Fruit fly (Drosophila melanogaster) whole organism, prepupa: ENCODE measurements around the gene Srx.
A peak's percentile ranks its signal among the peaks of the same experiment; 100 is the strongest.

Source experiments
- Blimp-1 ChIP-seq: fragments of 200-800 bp; sonication (Bioruptor generic); optimal IDR thresholded peaks from 3 replicates; lab custom pipeline; 2017; ENCODE audit warnings: missing biosample characterization, missing genetic modification characterization, mild to moderate bottlenecking, moderate library complexity, missing genetic modification reagents
- CG10631 ChIP-seq: fragments of 200-800 bp; sonication (Bioruptor generic); optimal IDR thresholded peaks from 2 replicates; lab custom pipeline; 2016; ENCODE audit warnings: missing biosample characterization, missing genetic modification characterization
- CG10669 ChIP-seq: fragments of 200-800 bp; sonication (Bioruptor generic); optimal IDR thresholded peaks from 3 replicates; lab custom pipeline; 2018; ENCODE audit warnings: missing biosample characterization, mild to moderate bottlenecking, missing genetic modification characterization, moderate library complexity
- CG11762 ChIP-seq: fragments of 200-800 bp; sonication (Bioruptor generic); optimal IDR thresholded peaks from 3 replicates; lab custom pipeline; 2016; ENCODE audit warnings: missing biosample characterization, missing genetic modification characterization; ENCODE audit not compliant: insufficient read depth
- CG11902 ChIP-seq: fragments of 200-800 bp; sonication (Bioruptor generic); optimal IDR thresholded peaks from 3 replicates; lab custom pipeline; 2016; ENCODE audit warnings: missing biosample characterization, missing genetic modification characterization
- CG1621 ChIP-seq: fragments of 200-800 bp; sonication (Bioruptor generic); optimal IDR thresholded peaks from 3 replicates; lab custom pipeline; 2018; ENCODE audit warnings: missing biosample characterization, mild to moderate bottlenecking, missing genetic modification characterization
- CG16779 ChIP-seq: fragments of 200-800 bp; sonication (Bioruptor generic); optimal IDR thresholded peaks from 3 replicates; lab custom pipeline; 2017; ENCODE audit warnings: missing biosample characterization, mild to moderate bottlenecking, missing genetic modification characterization
- CG3032 ChIP-seq: fragments of 200-800 bp; optimal IDR thresholded peaks from 2 replicates; lab custom pipeline; 2019; ENCODE audit warnings: missing biosample characterization, mild to moderate bottlenecking, missing genetic modification characterization, moderate library complexity
- CG32006 ChIP-seq: fragments of 200-800 bp; sonication (Bioruptor generic); optimal IDR thresholded peaks from 3 replicates; lab custom pipeline; 2017; ENCODE audit warnings: missing biosample characterization, mild to moderate bottlenecking, missing genetic modification characterization
- CG34406 ChIP-seq: fragments of 200-800 bp; sonication (Bioruptor generic); optimal IDR thresholded peaks from 3 replicates; lab custom pipeline; 2016; ENCODE audit warnings: missing biosample characterization, missing genetic modification characterization
- CG3919 ChIP-seq: fragments of 200-800 bp; sonication (Bioruptor generic); optimal IDR thresholded peaks from 3 replicates; lab custom pipeline; 2016; ENCODE audit warnings: missing biosample characterization, missing genetic modification characterization
- CG4318 ChIP-seq: fragments of 200-800 bp; sonication (Bioruptor generic); optimal IDR thresholded peaks from 3 replicates; lab custom pipeline; 2017; ENCODE audit warnings: missing biosample characterization, mild to moderate bottlenecking, missing genetic modification characterization
- CG6163 ChIP-seq: fragments of 200-800 bp; sonication (Bioruptor generic); IDR thresholded peaks from 3 replicates; pipeline ENCODE4 v1.3.6; 2022; ENCODE audit warnings: missing biosample characterization, missing genetic modification characterization
- CG6276 ChIP-seq: fragments of 200-800 bp; sonication (Bioruptor generic); optimal IDR thresholded peaks from 2 replicates; lab custom pipeline; 2017; ENCODE audit warnings: missing biosample characterization, mild to moderate bottlenecking, missing genetic modification characterization
- CG6792 ChIP-seq: fragments of 200-800 bp; sonication (Bioruptor generic); optimal IDR thresholded peaks from 3 replicates; lab custom pipeline; 2016; ENCODE audit warnings: missing biosample characterization, missing genetic modification characterization
- CG6808 ChIP-seq: fragments of 200-800 bp; sonication (Bioruptor generic); optimal IDR thresholded peaks from 3 replicates; lab custom pipeline; 2017; ENCODE audit warnings: missing biosample characterization, missing genetic modification characterization, mild to moderate bottlenecking, moderate library complexity, missing genetic modification reagents
- CG6854 ChIP-seq: fragments of 200-800 bp; sonication (Bioruptor generic); optimal IDR thresholded peaks from 2 replicates; lab custom pipeline; 2017; ENCODE audit warnings: missing biosample characterization, mild to moderate bottlenecking, missing genetic modification characterization
- CG8119 ChIP-seq: fragments of 200-800 bp; sonication (Bioruptor generic); IDR thresholded peaks from 3 replicates; pipeline ENCODE4 v1.3.6; 2022; ENCODE audit warnings: missing biosample characterization, missing genetic modification characterization
- CG8319 ChIP-seq: fragments of 200-800 bp; sonication (Bioruptor generic); optimal IDR thresholded peaks from 3 replicates; lab custom pipeline; 2016; ENCODE audit warnings: missing biosample characterization, missing genetic modification characterization
- CG8632 ChIP-seq: fragments of 200-800 bp; sonication (Bioruptor generic); optimal IDR thresholded peaks from 3 replicates; lab custom pipeline; 2016; ENCODE audit warnings: missing biosample characterization, missing genetic modification characterization
- CG9139 ChIP-seq: fragments of 200-800 bp; sonication (Bioruptor generic); optimal IDR thresholded peaks from 3 replicates; lab custom pipeline; 2017; ENCODE audit warnings: missing biosample characterization, mild to moderate bottlenecking, missing genetic modification characterization
- Eip75B ChIP-seq: fragments of 200-800 bp; sonication (Bioruptor generic); optimal IDR thresholded peaks from 3 replicates; lab custom pipeline; 2016; ENCODE audit warnings: missing biosample characterization, missing genetic modification characterization
- Eip78C ChIP-seq: fragments of 200-800 bp; sonication (Bioruptor generic); peaks from one replicate; lab custom pipeline; 2016; ENCODE audit warnings: missing biosample characterization, missing genetic modification characterization
- Eip93F ChIP-seq: fragments of 200-800 bp; sonication (Bioruptor generic); optimal IDR thresholded peaks from 2 replicates; lab custom pipeline; 2016; ENCODE audit warnings: missing biosample characterization, mild to moderate bottlenecking, missing genetic modification characterization
- Ets21C ChIP-seq: fragments of 200-800 bp; sonication (Bioruptor generic); optimal IDR thresholded peaks from 3 replicates; lab custom pipeline; 2016; ENCODE audit warnings: missing biosample characterization, missing genetic modification characterization
- Ets96B ChIP-seq: fragments of 200-800 bp; optimal IDR thresholded peaks from 2 replicates; lab custom pipeline; 2019; ENCODE audit warnings: missing biosample characterization, mild to moderate bottlenecking, missing genetic modification characterization, moderate library complexity
- Gug ChIP-seq: fragments of 200-800 bp; sonication (Bioruptor generic); IDR thresholded peaks from 2 replicates; pipeline ENCODE4 v1.3.6; 2022; ENCODE audit warnings: missing biosample characterization, missing genetic modification characterization
- Hr38 ChIP-seq: sonication (Bioruptor generic); optimal IDR thresholded peaks from 2 replicates; lab custom pipeline; 2016; ENCODE audit warnings: missing biosample characterization, missing genetic modification characterization
- Hr39 ChIP-seq: fragments of 200-800 bp; sonication (Bioruptor generic); optimal IDR thresholded peaks from 2 replicates; lab custom pipeline; 2016; ENCODE audit warnings: missing biosample characterization, missing genetic modification characterization
- Hr4 ChIP-seq: fragments of 200-800 bp; sonication (Bioruptor generic); optimal IDR thresholded peaks from 3 replicates; lab custom pipeline; 2016; ENCODE audit warnings: missing biosample characterization, missing genetic modification characterization
- Lpt ChIP-seq: fragments of 200-800 bp; sonication (Bioruptor generic); optimal IDR thresholded peaks from 3 replicates; lab custom pipeline; 2016; ENCODE audit warnings: missing biosample characterization, missing genetic modification characterization
- Met ChIP-seq: fragments of 200-800 bp; sonication (Bioruptor generic); optimal IDR thresholded peaks from 3 replicates; lab custom pipeline; 2016; ENCODE audit warnings: missing biosample characterization, missing genetic modification characterization
- OdsH ChIP-seq: fragments of 200-800 bp; sonication (Bioruptor generic); optimal IDR thresholded peaks from 3 replicates; lab custom pipeline; 2016; ENCODE audit warnings: missing biosample characterization, missing genetic modification characterization
- Smox ChIP-seq: fragments of 200-800 bp; sonication (Bioruptor generic); optimal IDR thresholded peaks from 3 replicates; lab custom pipeline; 2016; ENCODE audit warnings: missing biosample characterization, missing genetic modification characterization
- Sox102F ChIP-seq: fragments of 200-800 bp; sonication (Bioruptor generic); optimal IDR thresholded peaks from 2 replicates; lab custom pipeline; 2016; ENCODE audit warnings: missing biosample characterization, mild to moderate bottlenecking, missing genetic modification characterization
- Sox14 ChIP-seq: fragments of 200-800 bp; sonication (Bioruptor generic); optimal IDR thresholded peaks from 3 replicates; lab custom pipeline; 2016; ENCODE audit warnings: missing biosample characterization, missing genetic modification characterization
- Sox15 ChIP-seq: fragments of 200-800 bp; sonication (Bioruptor generic); optimal IDR thresholded peaks from 3 replicates; lab custom pipeline; 2016; ENCODE audit warnings: missing biosample characterization, missing genetic modification characterization
- achi ChIP-seq: fragments of 200-800 bp; sonication (Bioruptor generic); optimal IDR thresholded peaks from 3 replicates; lab custom pipeline; 2016; ENCODE audit warnings: missing biosample characterization, missing genetic modification characterization
- acj6 ChIP-seq: fragments of 200-800 bp; sonication (Bioruptor generic); optimal IDR thresholded peaks from 3 replicates; lab custom pipeline; 2016; ENCODE audit warnings: missing biosample characterization, missing genetic modification characterization
- dac ChIP-seq: fragments of 200-800 bp; sonication (Bioruptor generic); optimal IDR thresholded peaks from 2 replicates; lab custom pipeline; 2017; ENCODE audit warnings: missing biosample characterization, mild to moderate bottlenecking, missing genetic modification characterization
- dsx ChIP-seq: fragments of 200-800 bp; optimal IDR thresholded peaks from 3 replicates; lab custom pipeline; 2019; ENCODE audit warnings: missing biosample characterization, mild to moderate bottlenecking, missing genetic modification characterization, moderate library complexity; ENCODE audit not compliant: poor library complexity, severe bottlenecking
- esn ChIP-seq: fragments of 200-800 bp; sonication (Bioruptor generic); optimal IDR thresholded peaks from 2 replicates; lab custom pipeline; 2016; ENCODE audit warnings: missing biosample characterization, mild to moderate bottlenecking, missing genetic modification characterization, moderate library complexity
- fd59A ChIP-seq: fragments of 200-800 bp; sonication (Bioruptor generic); optimal IDR thresholded peaks from 2 replicates; lab custom pipeline; 2017; ENCODE audit warnings: missing biosample characterization, mild to moderate bottlenecking, missing genetic modification characterization, missing genetic modification reagents
- fd85E ChIP-seq: fragments of 200-800 bp; sonication (Bioruptor generic); optimal IDR thresholded peaks from 3 replicates; lab custom pipeline; 2016; ENCODE audit warnings: missing biosample characterization, missing genetic modification characterization
- fkh ChIP-seq: fragments of 200-800 bp; sonication (Bioruptor generic); optimal IDR thresholded peaks from 3 replicates; lab custom pipeline; 2017; ENCODE audit warnings: missing biosample characterization, mild to moderate bottlenecking, missing genetic modification characterization, moderate library complexity
- lz ChIP-seq: fragments of 200-800 bp; sonication (Bioruptor generic); optimal IDR thresholded peaks from 3 replicates; lab custom pipeline; 2016; ENCODE audit warnings: missing biosample characterization, missing genetic modification characterization
- net ChIP-seq: fragments of 200-800 bp; sonication (Bioruptor generic); optimal IDR thresholded peaks from 3 replicates; lab custom pipeline; 2016; ENCODE audit warnings: missing biosample characterization, missing genetic modification characterization
- pdm3 ChIP-seq: fragments of 200-800 bp; sonication (Bioruptor generic); optimal IDR thresholded peaks from 3 replicates; lab custom pipeline; 2016; ENCODE audit warnings: missing biosample characterization, missing genetic modification characterization
- salr ChIP-seq, 2 experiments: fragments of 200-800 bp; sonication (Bioruptor generic); optimal IDR thresholded peaks; 3 replicates each; lab custom pipeline; 2016 to 2018; ENCODE audit warnings: missing biosample characterization in 2 of 2, missing genetic modification characterization in 2 of 2, mild to moderate bottlenecking in 1 of 2
- ss ChIP-seq, 2 experiments: fragments of 200-800 bp; sonication (Bioruptor generic); optimal IDR thresholded peaks; 2 replicates in 1 of 2; 3 replicates in 1 of 2; lab custom pipeline; 2017 to 2018; ENCODE audit warnings: mild to moderate bottlenecking in 2 of 2, missing biosample characterization in 2 of 2, missing genetic modification characterization in 2 of 2, moderate library complexity in 1 of 2
- topi ChIP-seq: fragments of 200-800 bp; sonication (Bioruptor generic); optimal IDR thresholded peaks from 3 replicates; lab custom pipeline; 2016; ENCODE audit warnings: missing biosample characterization, missing genetic modification characterization
- vri ChIP-seq: fragments of 200-800 bp; sonication (Bioruptor generic); optimal IDR thresholded peaks from 3 replicates; lab custom pipeline; 2016; ENCODE audit warnings: missing biosample characterization, mild to moderate bottlenecking, missing genetic modification characterization

Srx gene

dm6 chrX:17844623-17845022, 12.2 kb upstream of the Srx start, which contains the start of the genes CG8142 and Ucp4A:
Gene CG8142, minus strand, starts transcription at chrX:17844704.
Gene Ucp4A, plus strand, starts transcription at chrX:17844949.
- TF ChIP-seq Blimp-1 (GFP tag; lab: Kevin White, UChicago) (peak; percentile 77), esn (GFP tag; lab: Kevin White, UChicago) (peak; percentile 84), pdm3 (GFP tag; lab: Kevin White, UChicago) (peak; percentile 86), CG16779 (tag; lab: Kevin White, UChicago) (no peak), net (GFP tag; lab: Kevin White, UChicago) (peak; percentile 78), CG6276 (GFP tag; lab: Kevin White, UChicago) (no peak), Ets96B (peak; percentile 95), acj6 (GFP tag; lab: Kevin White, UChicago) (peak; percentile 91), lz (GFP tag; lab: Kevin White, UChicago) (peak; percentile 83), CG8319 (GFP tag; lab: Kevin White, UChicago) (peak; percentile 84), Eip93F (GFP tag; lab: Kevin White, UChicago) (peak; percentile 76), Met (GFP tag; lab: Kevin White, UChicago) (no peak), CG6792 (GFP tag; lab: Kevin White, UChicago) (peak; percentile 88), Smox (GFP tag; lab: Kevin White, UChicago) (no peak), fd59A (peak; percentile 71), dac (peak; percentile 69), Sox102F (no peak), fkh (GFP tag; lab: Kevin White, UChicago) (peak; percentile 61), Gug (GFP tag; lab: Robert Waterston, UW) (peak; percentile 95), CG8119 (GFP tag; lab: Robert Waterston, UW) (peak; percentile 95), CG3032 (tag; lab: Kevin White, UChicago) (peak; percentile 94), salr (GFP tag; optimal IDR thresholded peaks at IDR 0.05; lab: Kevin White, UChicago) (peak; percentile 61 to 85), topi (GFP tag; lab: Kevin White, UChicago) (peak; percentile 85), CG11762 (GFP tag; lab: Kevin White, UChicago) (peak; percentile 85), CG9139 (GFP tag; lab: Kevin White, UChicago) (peak; percentile 81), CG34406 (GFP tag; lab: Kevin White, UChicago) (peak; percentile 88), achi (peak; percentile 88), Sox14 (GFP tag; lab: Kevin White, UChicago) (peak; percentile 81), CG8632 (GFP tag; lab: Kevin White, UChicago) (peak; percentile 85), Eip78C (peak; percentile 96), CG11902 (GFP tag; lab: Kevin White, UChicago) (peak; percentile 86), CG3919 (peak; percentile 92), OdsH (GFP tag; lab: Kevin White, UChicago) (peak; percentile 92), vri (GFP tag; lab: Kevin White, UChicago) (peak; percentile 51), Lpt (GFP tag; lab: Kevin White, UChicago) (peak; percentile 85), CG6808 (GFP tag; lab: Kevin White, UChicago) (peak; percentile 88), dsx (GFP tag; lab: Kevin White, UChicago) (peak; percentile 85), Sox15 (GFP tag; lab: Kevin White, UChicago) (peak; percentile 89), fd85E (GFP tag; lab: Kevin White, UChicago) (peak; percentile 43), Hr39 (peak; percentile 79), CG4318 (GFP tag; lab: Kevin White, UChicago) (no peak), CG6163 (GFP tag; lab: Robert Waterston, UW) (peak; percentile 95), Eip75B (GFP tag; lab: Kevin White, UChicago) (peak; percentile 72), CG10669 (GFP tag; lab: Kevin White, UChicago) (peak; percentile 90), Ets21C (GFP tag; lab: Kevin White, UChicago) (peak; percentile 69), Hr4 (GFP tag; lab: Kevin White, UChicago) (no peak), CG1621 (tag; lab: Kevin White, UChicago) (peak; percentile 80), CG32006 (GFP tag; lab: Kevin White, UChicago) (peak; percentile 91), CG10631 (GFP tag; lab: Kevin White, UChicago) (peak; percentile 95), Hr38 (GFP tag; lab: Kevin White, UChicago) (no peak), ss (GFP tag; optimal IDR thresholded peaks at IDR 0.05; lab: Kevin White, UChicago) (peak; percentile 69 to 84), CG6854 (GFP tag; lab: Kevin White, UChicago) (peak; percentile 57)
